Worm (Caenorhabditis elegans) whole organism, L3 larva: ENCODE results near the gene cgp-1.

Experiments used
- R02D3.7 ChIP-seq: fragments of 150-350 bp; optimal IDR thresholded peaks from 2 replicates; lab custom pipeline; 2014; ENCODE audit warnings: missing biosample characterization, missing genetic modification characterization
- ZK546.5 ChIP-seq: sonication (generic microtip); optimal IDR thresholded peaks from 2 replicates; lab custom pipeline; 2017; ENCODE audit warnings: missing biosample characterization, missing genetic modification characterization
- aly-2 ChIP-seq: fragments of 150-350 bp; optimal IDR thresholded peaks from 2 replicates; lab custom pipeline; 2014; ENCODE audit warnings: missing biosample characterization, missing genetic modification characterization
- ama-1 ChIP-seq: fragments of 150-350 bp; optimal IDR thresholded peaks from 2 replicates; lab custom pipeline; 2018
- ceh-16 ChIP-seq: sonication (generic microtip); optimal IDR thresholded peaks from 2 replicates; lab custom pipeline; 2017; ENCODE audit warnings: missing biosample characterization, missing genetic modification characterization
- ceh-28 ChIP-seq: fragments of 150-350 bp; optimal IDR thresholded peaks from 2 replicates; lab custom pipeline; 2014; ENCODE audit warnings: missing biosample characterization, missing genetic modification reagents, missing genetic modification characterization
- ceh-82 ChIP-seq: fragments of 150-350 bp; optimal IDR thresholded peaks from 2 replicates; lab custom pipeline; 2014; ENCODE audit warnings: missing biosample characterization, missing genetic modification characterization
- ceh-9 ChIP-seq: sonication (generic microtip); optimal IDR thresholded peaks from 2 replicates; lab custom pipeline; 2018; ENCODE audit warnings: missing biosample characterization, missing genetic modification characterization
- daf-12 ChIP-seq: fragments of 150-350 bp; optimal IDR thresholded peaks from 2 replicates; lab custom pipeline; 2014; ENCODE audit warnings: missing biosample characterization, missing genetic modification reagents, missing genetic modification characterization
- egl-27 ChIP-seq: sonication (generic microtip); optimal IDR thresholded peaks from 4 replicates; lab custom pipeline; 2017; ENCODE audit warnings: missing biosample characterization, missing genetic modification reagents, missing genetic modification characterization
- egl-5 ChIP-seq: fragments of 150-350 bp; optimal IDR thresholded peaks from 2 replicates; lab custom pipeline; 2017; ENCODE audit warnings: missing biosample characterization, missing genetic modification reagents, missing genetic modification characterization, inconsistent platforms
- elt-1 ChIP-seq: fragments of 150-350 bp; optimal IDR thresholded peaks from 2 replicates; lab custom pipeline; 2014; ENCODE audit warnings: missing biosample characterization, missing genetic modification characterization
- elt-2 ChIP-seq: sonication (generic microtip); optimal IDR thresholded peaks from 2 replicates; lab custom pipeline; 2016; ENCODE audit warnings: missing genetic modification reagents, mild to moderate bottlenecking, missing genetic modification characterization, missing compliant biosample characterization
- elt-3 ChIP-seq, 3 experiments: fragments of 150-350 bp in 1 of 3; sonication (generic microtip) in 2 of 3; optimal IDR thresholded peaks; 2 replicates in 2 of 3; 4 replicates in 1 of 3; lab custom pipeline; 2014 to 2017; ENCODE audit warnings: missing biosample characterization in 3 of 3, missing genetic modification characterization in 3 of 3
- eor-1 ChIP-seq, 2 experiments: fragments of 150-350 bp; optimal IDR thresholded peaks; 2 replicates each; lab custom pipeline; 2014 to 2018; ENCODE audit warnings: missing biosample characterization in 2 of 2, missing genetic modification characterization in 2 of 2
- fkh-10 ChIP-seq: sonication (generic microtip); optimal IDR thresholded peaks from 2 replicates; lab custom pipeline; 2017; ENCODE audit warnings: missing biosample characterization, missing genetic modification reagents, missing genetic modification characterization
- fkh-2 ChIP-seq: fragments of 150-350 bp; optimal IDR thresholded peaks from 2 replicates; lab custom pipeline; 2014; ENCODE audit warnings: missing biosample characterization, missing genetic modification reagents, missing genetic modification characterization
- fos-1 ChIP-seq: fragments of 150-350 bp; optimal IDR thresholded peaks from 2 replicates; lab custom pipeline; 2014; ENCODE audit warnings: missing biosample characterization, missing genetic modification characterization
- hmg-11 ChIP-seq: sonication (generic microtip); optimal IDR thresholded peaks from 2 replicates; lab custom pipeline; 2016; ENCODE audit warnings: missing genetic modification characterization, missing compliant biosample characterization
- jun-1 ChIP-seq: fragments of 150-350 bp; optimal IDR thresholded peaks from 2 replicates; lab custom pipeline; 2014; ENCODE audit warnings: missing biosample characterization, missing genetic modification reagents, missing genetic modification characterization
- lin-15B ChIP-seq: fragments of 150-350 bp; optimal IDR thresholded peaks from 2 replicates; lab custom pipeline; 2014; ENCODE audit warnings: missing biosample characterization, missing genetic modification characterization
- lin-39 ChIP-seq: fragments of 150-350 bp; optimal IDR thresholded peaks from 2 replicates; lab custom pipeline; 2018; ENCODE audit warnings: missing biosample characterization, missing genetic modification reagents, missing genetic modification characterization
- lsy-12 ChIP-seq: sonication (generic microtip); optimal IDR thresholded peaks from 2 replicates; lab custom pipeline; 2016; ENCODE audit warnings: mild to moderate bottlenecking, missing genetic modification characterization, missing compliant biosample characterization
- mdl-1 ChIP-seq: fragments of 150-350 bp; optimal IDR thresholded peaks from 2 replicates; lab custom pipeline; 2014; ENCODE audit warnings: missing biosample characterization, missing genetic modification characterization
- mml-1 ChIP-seq: fragments of 150-350 bp; sonication (generic microtip); optimal IDR thresholded peaks from 3 replicates; lab custom pipeline; 2014; ENCODE audit warnings: missing biosample characterization, missing genetic modification characterization
- nfya-1 ChIP-seq: sonication (generic microtip); optimal IDR thresholded peaks from 2 replicates; lab custom pipeline; 2017; ENCODE audit warnings: missing genetic modification characterization, mild to moderate bottlenecking, missing compliant biosample characterization, antibody characterized with exemption, moderate library complexity; ENCODE audit not compliant: insufficient read depth
- nhr-11 ChIP-seq: fragments of 150-350 bp; optimal IDR thresholded peaks from 2 replicates; lab custom pipeline; 2014; ENCODE audit warnings: missing biosample characterization, missing genetic modification characterization
- nhr-12 ChIP-seq: fragments of 150-350 bp; optimal IDR thresholded peaks from 2 replicates; lab custom pipeline; 2014; ENCODE audit warnings: missing biosample characterization, missing genetic modification characterization
- nhr-23 ChIP-seq: fragments of 150-350 bp; optimal IDR thresholded peaks from 2 replicates; lab custom pipeline; 2014; ENCODE audit warnings: missing biosample characterization, missing genetic modification reagents, missing genetic modification characterization
- nhr-237 ChIP-seq: fragments of 150-350 bp; optimal IDR thresholded peaks from 2 replicates; lab custom pipeline; 2014; ENCODE audit warnings: missing biosample characterization, missing genetic modification characterization
- nhr-25 ChIP-seq: sonication (generic microtip); optimal IDR thresholded peaks from 2 replicates; lab custom pipeline; 2017; ENCODE audit warnings: missing biosample characterization, missing genetic modification characterization
- nhr-28 ChIP-seq: fragments of 150-350 bp; optimal IDR thresholded peaks from 2 replicates; lab custom pipeline; 2014; ENCODE audit warnings: missing biosample characterization, missing genetic modification characterization
- nhr-43 ChIP-seq: sonication (generic microtip); optimal IDR thresholded peaks from 2 replicates; lab custom pipeline; 2016; ENCODE audit warnings: mild to moderate bottlenecking, missing genetic modification characterization, missing compliant biosample characterization; ENCODE audit not compliant: poor library complexity, severe bottlenecking
- nhr-67 ChIP-seq: fragments of 150-350 bp; optimal IDR thresholded peaks from 2 replicates; lab custom pipeline; 2014; ENCODE audit warnings: missing biosample characterization, missing genetic modification characterization
- nhr-76 ChIP-seq: fragments of 150-350 bp; sonication (generic microtip); optimal IDR thresholded peaks from 5 replicates; lab custom pipeline; 2014; ENCODE audit warnings: missing biosample characterization, missing genetic modification characterization
- nhr-77 ChIP-seq: fragments of 150-350 bp; optimal IDR thresholded peaks from 2 replicates; lab custom pipeline; 2014; ENCODE audit warnings: missing biosample characterization, missing genetic modification characterization
- pha-4 ChIP-seq: fragments of 150-350 bp; optimal IDR thresholded peaks from 2 replicates; lab custom pipeline; 2014; ENCODE audit warnings: missing biosample characterization, missing genetic modification reagents, missing genetic modification characterization
- pqm-1 ChIP-seq: fragments of 150-350 bp; optimal IDR thresholded peaks from 2 replicates; lab custom pipeline; 2017; ENCODE audit warnings: missing biosample characterization, missing genetic modification characterization, inconsistent platforms
- sea-2 ChIP-seq: fragments of 150-350 bp; sonication (generic microtip); optimal IDR thresholded peaks from 4 replicates; lab custom pipeline; 2014; ENCODE audit warnings: missing biosample characterization, missing genetic modification reagents, missing genetic modification characterization
- skn-1 ChIP-seq: fragments of 150-350 bp; optimal IDR thresholded peaks from 2 replicates; lab custom pipeline; 2014; ENCODE audit warnings: missing biosample characterization, missing genetic modification characterization
- snpc-4 ChIP-seq: fragments of 150-350 bp; optimal IDR thresholded peaks from 2 replicates; lab custom pipeline; 2014; ENCODE audit warnings: missing biosample characterization, missing genetic modification characterization
- tbx-2 ChIP-seq: sonication (generic microtip); optimal IDR thresholded peaks from 2 replicates; lab custom pipeline; 2016; ENCODE audit warnings: mild to moderate bottlenecking, missing genetic modification characterization, missing compliant biosample characterization
- unc-39 ChIP-seq: sonication (generic microtip); optimal IDR thresholded peaks from 4 replicates; lab custom pipeline; 2017; ENCODE audit warnings: missing biosample characterization, missing genetic modification characterization
- unc-62 ChIP-seq: fragments of 150-350 bp; sonication (generic microtip); optimal IDR thresholded peaks from 4 replicates; lab custom pipeline; 2014; ENCODE audit warnings: missing biosample characterization, missing genetic modification reagents, missing genetic modification characterization
- zag-1 ChIP-seq: fragments of 150-350 bp; optimal IDR thresholded peaks from 2 replicates; lab custom pipeline; 2014; ENCODE audit warnings: missing biosample characterization, missing genetic modification characterization
- ztf-11 ChIP-seq: fragments of 150-350 bp; optimal IDR thresholded peaks from 2 replicates; lab custom pipeline; 2014; ENCODE audit warnings: missing biosample characterization, missing genetic modification characterization
- ztf-4 ChIP-seq: fragments of 150-350 bp; optimal IDR thresholded peaks from 2 replicates; lab custom pipeline; 2014; ENCODE audit warnings: missing biosample characterization, missing genetic modification characterization

The cgp-1 gene

ce11 chrV:155215-155614, 32.6 kb upstream of the cgp-1 start:
- TF ChIP-seq nhr-25: no peak
- no peak for TF ChIP-seq snpc-4 (tag; lab: Kevin White, UChicago)
- TF ChIP-seq mdl-1: peak; percentile 66
- no peak for TF ChIP-seq nhr-237 (tag; lab: Kevin White, UChicago)
- TF ChIP-seq elt-3 (tag; optimal IDR thresholded peaks at IDR 0.05; lab: Kevin White, UChicago): no peak
- no peak for TF ChIP-seq jun-1
- no peak for TF ChIP-seq fos-1 (tag; lab: Kevin White, UChicago)
- no peak for TF ChIP-seq ztf-11 (tag; lab: Kevin White, UChicago)
- TF ChIP-seq nhr-77 (tag; lab: Kevin White, UChicago): no peak
- no peak for TF ChIP-seq ceh-82 (tag; lab: Kevin White, UChicago)
- no peak for TF ChIP-seq nhr-67 (tag; lab: Kevin White, UChicago)
- peak; percentile 41 for TF ChIP-seq pha-4
- no peak for TF ChIP-seq unc-62 (GFP tag; lab: Kevin White, UChicago)
- TF ChIP-seq lin-15B (tag; lab: Kevin White, UChicago): peak; percentile 13
- TF ChIP-seq ceh-9: no peak
- no peak for TF ChIP-seq sea-2 (GFP tag; lab: Kevin White, UChicago)
- TF ChIP-seq ZK546.5 (tag; lab: Kevin White, UChicago): no peak
- TF ChIP-seq elt-1 (tag; lab: Kevin White, UChicago): no peak
- no peak for TF ChIP-seq aly-2 (tag; lab: Kevin White, UChicago)
- TF ChIP-seq ceh-16: no peak
- no peak for TF ChIP-seq nhr-11
- no peak for TF ChIP-seq daf-12
- no peak for TF ChIP-seq fkh-2 (tag; lab: Kevin White, UChicago)
- peak; percentile 18 for TF ChIP-seq elt-2 (tag; lab: Kevin White, UChicago)
- TF ChIP-seq egl-27: no peak
- TF ChIP-seq unc-39 (tag; lab: Kevin White, UChicago): no peak
- no peak for TF ChIP-seq ztf-4 (tag; lab: Kevin White, UChicago)
- no peak for TF ChIP-seq zag-1 (tag; lab: Kevin White, UChicago)
- TF ChIP-seq eor-1 (tag; optimal IDR thresholded peaks at IDR 0.05; lab: Kevin White, UChicago): no peak
- peak; percentile 52 for TF ChIP-seq nhr-43 (tag; lab: Kevin White, UChicago)
- no peak for TF ChIP-seq nhr-28
- no peak for TF ChIP-seq nhr-23 (tag; lab: Kevin White, UChicago)
- TF ChIP-seq fkh-10 (GFP tag; lab: Kevin White, UChicago): no peak
- TF ChIP-seq pqm-1: no peak
- TF ChIP-seq R02D3.7 (tag; lab: Kevin White, UChicago): no peak
- TF ChIP-seq hmg-11 (tag; lab: Kevin White, UChicago): peak; percentile 16
- TF ChIP-seq tbx-2 (tag; lab: Kevin White, UChicago): no peak
- TF ChIP-seq lin-39 (tag; lab: Kevin White, UChicago): no peak
- peak; percentile 9 for TF ChIP-seq ceh-28
- TF ChIP-seq nfya-1: peak; percentile 44
- no peak for TF ChIP-seq skn-1 (tag; lab: Kevin White, UChicago)
- no peak for TF ChIP-seq nhr-12 (tag; lab: Kevin White, UChicago)
- TF ChIP-seq mml-1: no peak
- TF ChIP-seq egl-5 (tag; lab: Kevin White, UChicago): no peak
- no peak for TF ChIP-seq nhr-76 (tag; lab: Kevin White, UChicago)
- no peak for TF ChIP-seq lsy-12 (tag; lab: Kevin White, UChicago)
- TF ChIP-seq ama-1 (lab: Kevin White, UChicago): no peak

DNA sequence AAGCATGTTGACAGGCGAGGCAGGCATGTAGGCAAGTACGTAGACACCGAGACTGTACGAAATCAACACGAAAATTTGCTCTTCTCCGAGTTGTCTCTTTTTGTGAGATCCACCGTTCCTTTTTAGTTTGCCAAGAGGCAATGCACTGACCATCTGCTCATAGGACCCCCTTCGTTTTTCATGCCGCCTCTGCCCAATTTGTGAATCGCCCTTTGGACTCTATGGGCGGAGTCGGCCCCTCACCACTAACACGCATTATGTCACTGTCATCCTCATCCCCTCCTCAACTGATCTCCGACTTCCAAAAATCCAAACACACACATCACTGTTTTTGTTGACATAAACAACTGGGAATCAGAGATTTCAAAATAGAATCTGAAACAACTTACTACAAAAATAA, 31.3 kb upstream of the cgp-1 start:
- TF ChIP-seq fkh-10 (GFP tag; lab: Kevin White, UChicago) (no peak), nhr-11 (no peak), sea-2 (GFP tag; lab: Kevin White, UChicago) (no peak), lin-39 (tag; lab: Kevin White, UChicago) (no peak), tbx-2 (tag; lab: Kevin White, UChicago) (no peak), hmg-11 (tag; lab: Kevin White, UChicago) (no peak), daf-12 (no peak), nhr-25 (no peak), mdl-1 (no peak), skn-1 (tag; lab: Kevin White, UChicago) (no peak), ceh-82 (tag; lab: Kevin White, UChicago) (no peak), eor-1 (tag; optimal IDR thresholded peaks at IDR 0.05; lab: Kevin White, UChicago) (no peak), lsy-12 (tag; lab: Kevin White, UChicago) (no peak), nfya-1 (no peak), jun-1 (no peak), unc-39 (tag; lab: Kevin White, UChicago) (no peak)
